Fruit fly (Drosophila melanogaster) whole organism, embryonic: Measurements from ENCODE around the gene Polr3G.

Experiments
- ATbp ChIP-seq: fragments of 200-800 bp; sonication (Bioruptor generic); optimal IDR thresholded peaks from 2 replicates; lab custom pipeline; 2017; ENCODE audit warnings: missing biosample characterization, mild to moderate bottlenecking, missing genetic modification characterization, missing genetic modification reagents
- Abd-B ChIP-seq: fragments of 200-800 bp; sonication (Bioruptor generic); optimal IDR thresholded peaks from 2 replicates; lab custom pipeline; 2018; ENCODE audit warnings: missing biosample characterization, mild to moderate bottlenecking, missing genetic modification characterization, moderate library complexity
- Blimp-1 ChIP-seq: fragments of 200-800 bp; sonication (Bioruptor generic); optimal IDR thresholded peaks from 3 replicates; lab custom pipeline; 2018; ENCODE audit warnings: missing biosample characterization, missing genetic modification characterization, mild to moderate bottlenecking, moderate library complexity, missing genetic modification reagents
- CG10267 ChIP-seq: fragments of 200-800 bp; sonication (Bioruptor generic); optimal IDR thresholded peaks from 2 replicates; lab custom pipeline; 2018; ENCODE audit warnings: missing biosample characterization, mild to moderate bottlenecking, missing genetic modification characterization, moderate library complexity
- CG12391 ChIP-seq: fragments of 200-800 bp; sonication (Bioruptor generic); optimal IDR thresholded peaks from 3 replicates; lab custom pipeline; 2018; ENCODE audit warnings: missing biosample characterization, mild to moderate bottlenecking, missing genetic modification characterization, moderate library complexity
- CG13296 ChIP-seq: fragments of 200-800 bp; sonication (Bioruptor generic); optimal IDR thresholded peaks from 3 replicates; lab custom pipeline; 2018; ENCODE audit warnings: missing biosample characterization, mild to moderate bottlenecking, missing genetic modification characterization
- CG15011 ChIP-seq: fragments of 200-800 bp; sonication (Bioruptor generic); optimal IDR thresholded peaks from 3 replicates; lab custom pipeline; 2018; ENCODE audit warnings: missing biosample characterization, mild to moderate bottlenecking, missing genetic modification characterization
- CG15514 ChIP-seq: fragments of 200-800 bp; sonication (Bioruptor generic); optimal IDR thresholded peaks from 3 replicates; lab custom pipeline; 2017; ENCODE audit warnings: missing biosample characterization, missing genetic modification characterization, mild to moderate bottlenecking, moderate library complexity, missing genetic modification reagents
- CG1647 ChIP-seq: fragments of 200-800 bp; sonication (Bioruptor generic); optimal IDR thresholded peaks from 3 replicates; lab custom pipeline; 2016; ENCODE audit warnings: missing biosample characterization, missing genetic modification characterization
- CG17385 ChIP-seq: fragments of 200-800 bp; sonication (Bioruptor generic); optimal IDR thresholded peaks from 3 replicates; lab custom pipeline; 2018; ENCODE audit warnings: missing biosample characterization, mild to moderate bottlenecking, missing genetic modification characterization
- CG17568 ChIP-seq: fragments of 200-800 bp; sonication (Bioruptor generic); optimal IDR thresholded peaks from 2 replicates; lab custom pipeline; 2018; ENCODE audit warnings: missing biosample characterization, mild to moderate bottlenecking, missing genetic modification characterization, moderate library complexity
- CG18011 ChIP-seq: fragments of 200-800 bp; sonication (Bioruptor generic); optimal IDR thresholded peaks from 2 replicates; lab custom pipeline; 2017; ENCODE audit warnings: missing biosample characterization, missing genetic modification characterization, mild to moderate bottlenecking, moderate library complexity, missing genotype
- CG2875 ChIP-seq: fragments of 200-800 bp; sonication (Bioruptor generic); optimal IDR thresholded peaks from 2 replicates; lab custom pipeline; 2017; ENCODE audit warnings: missing biosample characterization, mild to moderate bottlenecking, missing genetic modification characterization, missing genetic modification reagents
- CG32772 ChIP-seq: fragments of 200-800 bp; sonication (Bioruptor generic); IDR thresholded peaks from 2 replicates; pipeline ENCODE4 v1.3.6; 2022; ENCODE audit warnings: missing biosample characterization, missing genetic modification characterization
- CG4424 ChIP-seq: fragments of 200-800 bp; sonication (Bioruptor generic); optimal IDR thresholded peaks from 3 replicates; lab custom pipeline; 2016; ENCODE audit warnings: missing biosample characterization, missing genetic modification characterization
- CG6765 ChIP-seq: fragments of 200-800 bp; sonication (Bioruptor generic); optimal IDR thresholded peaks from 3 replicates; lab custom pipeline; 2017; ENCODE audit warnings: missing biosample characterization, mild to moderate bottlenecking, missing genetic modification characterization
- CG7839 ChIP-seq: fragments of 200-800 bp; sonication (Bioruptor generic); optimal IDR thresholded peaks from 3 replicates; lab custom pipeline; 2018; ENCODE audit warnings: missing biosample characterization, mild to moderate bottlenecking, missing genetic modification characterization, moderate library complexity
- CG8924 ChIP-seq: fragments of 200-800 bp; optimal IDR thresholded peaks from 3 replicates; lab custom pipeline; 2019; ENCODE audit warnings: missing biosample characterization, mild to moderate bottlenecking, missing genetic modification characterization, moderate library complexity
- CG9215 ChIP-seq: fragments of 200-800 bp; sonication (Bioruptor generic); IDR thresholded peaks from 2 replicates; pipeline ENCODE4 v1.3.6; 2022; ENCODE audit warnings: missing biosample characterization, missing genetic modification characterization
- CoRest ChIP-seq: fragments of 200-800 bp; sonication (Bioruptor generic); optimal IDR thresholded peaks from 3 replicates; lab custom pipeline; 2018; ENCODE audit warnings: missing biosample characterization, mild to moderate bottlenecking, missing genetic modification characterization, moderate library complexity
- Deaf1 ChIP-seq: fragments of 200-800 bp; optimal IDR thresholded peaks from 3 replicates; lab custom pipeline; 2019; ENCODE audit warnings: missing biosample characterization, mild to moderate bottlenecking, missing genetic modification characterization, moderate library complexity
- E2f1 ChIP-seq: fragments of 200-800 bp; sonication (Bioruptor generic); IDR thresholded peaks from 2 replicates; pipeline ENCODE4 v1.3.6; 2022; ENCODE audit warnings: missing biosample characterization, missing genetic modification characterization
- Ets97D ChIP-seq: fragments of 200-800 bp; sonication (Bioruptor generic); optimal IDR thresholded peaks from 3 replicates; lab custom pipeline; 2016; ENCODE audit warnings: missing biosample characterization, missing genetic modification characterization
- HHEX ChIP-seq: fragments of 200-800 bp; sonication (Bioruptor generic); optimal IDR thresholded peaks from 3 replicates; lab custom pipeline; 2017; ENCODE audit warnings: missing biosample characterization, mild to moderate bottlenecking, missing genetic modification characterization, missing genetic modification reagents
- Meics ChIP-seq: fragments of 200-800 bp; sonication (Bioruptor generic); optimal IDR thresholded peaks from 2 replicates; lab custom pipeline; 2017; ENCODE audit warnings: missing biosample characterization, mild to moderate bottlenecking, missing genetic modification characterization
- Oli ChIP-seq: fragments of 200-800 bp; sonication (Bioruptor generic); optimal IDR thresholded peaks from 2 replicates; lab custom pipeline; 2018; ENCODE audit warnings: missing biosample characterization, mild to moderate bottlenecking, missing genetic modification characterization, moderate library complexity
- Rfx ChIP-seq: fragments of 200-800 bp; sonication (Bioruptor generic); IDR thresholded peaks from 2 replicates; pipeline ENCODE4 v1.3.6; 2022; ENCODE audit warnings: missing biosample characterization, missing genetic modification characterization
- Side ChIP-seq: fragments of 200-800 bp; sonication (Bioruptor generic); optimal IDR thresholded peaks from 2 replicates; lab custom pipeline; 2016; ENCODE audit warnings: missing biosample characterization, missing genetic modification characterization
- TFAM ChIP-seq: fragments of 200-800 bp; sonication (Bioruptor generic); optimal IDR thresholded peaks from 2 replicates; lab custom pipeline; 2017; ENCODE audit warnings: missing biosample characterization, missing genetic modification characterization, inconsistent platforms
- al ChIP-seq: fragments of 200-800 bp; sonication (Bioruptor generic); IDR thresholded peaks from 2 replicates; pipeline ENCODE4 v1.3.6; 2022; ENCODE audit warnings: missing biosample characterization, missing genetic modification characterization
- caup ChIP-seq: fragments of 200-800 bp; sonication (Bioruptor generic); optimal IDR thresholded peaks from 3 replicates; lab custom pipeline; 2017; ENCODE audit warnings: missing biosample characterization, mild to moderate bottlenecking, missing genetic modification characterization, moderate library complexity; ENCODE audit not compliant: severe bottlenecking
- croc ChIP-seq: fragments of 200-800 bp; sonication (Bioruptor generic); conservative IDR thresholded peaks from 3 replicates; pipeline ENCODE4 v1.3.6; 2022; ENCODE audit warnings: missing biosample characterization, missing genetic modification characterization
- da ChIP-seq: fragments of 200-800 bp; sonication (Bioruptor generic); optimal IDR thresholded peaks from 2 replicates; lab custom pipeline; 2016; ENCODE audit warnings: missing biosample characterization, missing genetic modification characterization
- dysf ChIP-seq: fragments of 200-800 bp; sonication (Bioruptor generic); IDR thresholded peaks from 3 replicates; pipeline ENCODE4 v1.3.6; 2022; ENCODE audit warnings: missing biosample characterization, missing genetic modification characterization
- emc ChIP-seq: fragments of 200-800 bp; sonication (Bioruptor generic); optimal IDR thresholded peaks from 2 replicates; lab custom pipeline; 2016; ENCODE audit warnings: missing biosample characterization, missing genetic modification characterization
- grau ChIP-seq: fragments of 200-800 bp; optimal IDR thresholded peaks from 3 replicates; lab custom pipeline; 2019; ENCODE audit warnings: missing biosample characterization, mild to moderate bottlenecking, missing genetic modification characterization, moderate library complexity
- hbn ChIP-seq: fragments of 200-800 bp; sonication (Bioruptor generic); IDR thresholded peaks from 2 replicates; pipeline ENCODE4 v1.3.6; 2022; ENCODE audit warnings: missing biosample characterization, missing genetic modification characterization; ENCODE audit not compliant: partially characterized antibody
- nerfin-1 ChIP-seq: fragments of 200-800 bp; sonication (Bioruptor generic); optimal IDR thresholded peaks from 3 replicates; lab custom pipeline; 2019; ENCODE audit warnings: missing biosample characterization, mild to moderate bottlenecking, missing genetic modification characterization, moderate library complexity
- pan ChIP-seq, 4 experiments: fragments of >200 bp in 3 of 4; fragments of 200-800 bp in 1 of 4; sonication (Bioruptor generic) in 1 of 4; optimal IDR thresholded peaks in 3 of 4; IDR thresholded peaks in 1 of 4; 2 replicates each; pipeline versions ENCODE4 v1.3.6 to Lab custom; 2017 to 2022; ENCODE audit warnings: missing biosample characterization in 2 of 4, missing genetic modification characterization in 2 of 4, mixed read lengths in 1 of 4
- prd ChIP-seq, 3 experiments: fragments of >200 bp in 2 of 3; fragments of 200-800 bp in 1 of 3; sonication (Bioruptor generic) in 1 of 3; optimal IDR thresholded peaks in 2 of 3; IDR thresholded peaks in 1 of 3; 2 replicates in 2 of 3; 3 replicates in 1 of 3; pipeline versions ENCODE4 v1.3.6 to Lab custom; 2017 to 2022; ENCODE audit warnings: missing biosample characterization in 1 of 3, missing genetic modification characterization in 1 of 3
- pros ChIP-seq: fragments of 200-800 bp; sonication (Bioruptor generic); optimal IDR thresholded peaks from 3 replicates; lab custom pipeline; 2019; ENCODE audit warnings: missing biosample characterization, mild to moderate bottlenecking, missing genetic modification characterization, moderate library complexity
- rib ChIP-seq: fragments of 200-800 bp; sonication (Bioruptor generic); IDR thresholded peaks from 2 replicates; pipeline ENCODE4 v1.3.6; 2022; ENCODE audit warnings: missing biosample characterization, missing genetic modification characterization
- scrt ChIP-seq: fragments of 200-800 bp; sonication (Bioruptor generic); optimal IDR thresholded peaks from 2 replicates; lab custom pipeline; 2018; ENCODE audit warnings: missing biosample characterization, mild to moderate bottlenecking, missing genetic modification characterization, moderate library complexity
- sr ChIP-seq: fragments of 200-800 bp; sonication (Bioruptor generic); IDR thresholded peaks from 3 replicates; pipeline ENCODE4 v1.3.6; 2022; ENCODE audit warnings: missing biosample characterization, missing genetic modification characterization
- ssp ChIP-seq: fragments of 200-800 bp; sonication (Bioruptor generic); IDR thresholded peaks from 2 replicates; pipeline ENCODE4 v1.3.6; 2022; ENCODE audit warnings: missing biosample characterization, missing genetic modification characterization
- vnd ChIP-seq: fragments of 200-800 bp; sonication (Bioruptor generic); IDR thresholded peaks from 3 replicates; pipeline ENCODE4 v1.3.6; 2022; ENCODE audit warnings: missing biosample characterization, missing genetic modification characterization; ENCODE audit not compliant: partially characterized antibody
- wor ChIP-seq: fragments of 200-800 bp; sonication (Bioruptor generic); IDR thresholded peaks from 2 replicates; pipeline ENCODE4 v1.3.6; 2022; ENCODE audit warnings: missing biosample characterization, missing genetic modification characterization
- z ChIP-seq: fragments of 200-800 bp; sonication (Bioruptor generic); IDR thresholded peaks from 3 replicates; pipeline ENCODE4 v1.3.6; 2022; ENCODE audit warnings: missing biosample characterization, missing genetic modification characterization

Gene Polr3G

DNA sequence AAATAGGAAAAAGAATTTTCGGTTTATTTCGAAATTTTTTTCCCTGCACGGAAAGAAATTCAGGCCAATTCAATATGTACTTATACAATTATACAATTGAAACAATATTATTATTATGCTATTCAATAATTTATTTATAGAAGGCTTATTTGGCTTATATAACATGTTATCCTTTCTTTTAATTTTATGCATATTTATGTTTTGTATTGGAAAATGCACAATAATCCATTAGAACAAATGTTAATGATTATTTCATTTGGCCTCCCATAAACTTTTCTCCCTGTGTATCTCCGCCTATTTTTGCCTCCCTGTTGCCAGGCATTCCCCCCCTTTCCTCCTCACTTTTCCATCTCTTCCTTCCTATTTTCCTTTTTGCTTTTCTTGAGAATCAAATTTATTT, 21.0 kb upstream of the Polr3G start (continued):
- no peak for TF ChIP-seq z (GFP tag; lab: Robert Waterston, UW)
- peak; percentile 14 for TF ChIP-seq HHEX (GFP tag; lab: Kevin White, UChicago)
- TF ChIP-seq dysf (GFP tag; lab: Robert Waterston, UW) = peak; percentile 47; the same call in 1 of the 3 replicates
- peak; percentile 36 for TF ChIP-seq CG8924 (tag; lab: Kevin White, UChicago)
- TF ChIP-seq prd (optimal IDR thresholded peaks at IDR 0.05; lab: Kevin White, UChicago) = no peak
- TF ChIP-seq prd (GFP tag; IDR thresholded peaks at IDR 0.05; lab: Robert Waterston, UW) = 0 out of 3 replicates have a peak, but pooled peaks have one; percentile 36
- no peak for TF ChIP-seq ssp
- no peak for TF ChIP-seq scrt (GFP tag; lab: Kevin White, UChicago)
- TF ChIP-seq CG17385 = peak; percentile 19
- no peak for TF ChIP-seq nerfin-1
- no peak for TF ChIP-seq emc (GFP tag; lab: Kevin White, UChicago)
- TF ChIP-seq Oli = peak; percentile 16
- no peak for TF ChIP-seq hbn (GFP tag; lab: Robert Waterston, UW)
- peak; percentile 47 for TF ChIP-seq Meics (GFP tag; lab: Kevin White, UChicago)
- no peak for TF ChIP-seq TFAM (GFP tag; lab: Kevin White, UChicago)
- no peak for TF ChIP-seq da (GFP tag; lab: Kevin White, UChicago)
- no peak for TF ChIP-seq vnd
- TF ChIP-seq CG1647 (GFP tag; lab: Kevin White, UChicago) = no peak
- peak; percentile 25 for TF ChIP-seq CG13296 (GFP tag; lab: Kevin White, UChicago)
- no peak for TF ChIP-seq Ets97D (GFP tag; lab: Kevin White, UChicago)
- TF ChIP-seq CG12391 (tag; lab: Kevin White, UChicago) = peak; percentile 34
- TF ChIP-seq CG32772 (GFP tag; lab: Robert Waterston, UW) = 0 out of 2 replicates have a peak, but pooled peaks have one; percentile 27
- TF ChIP-seq wor = no peak
- TF ChIP-seq ATbp (GFP tag; lab: Kevin White, UChicago) = peak; percentile 17
- peak; percentile 38 for TF ChIP-seq CoRest (tag; lab: Kevin White, UChicago)
- no peak for TF ChIP-seq CG6765 (GFP tag; lab: Kevin White, UChicago)
- peak; percentile 34 for TF ChIP-seq pros (GFP tag; lab: Kevin White, UChicago)
- peak; percentile 17 for TF ChIP-seq CG4424 (GFP tag; lab: Kevin White, UChicago)
- TF ChIP-seq CG17568 (GFP tag; lab: Kevin White, UChicago) = no peak
- peak; percentile 18 for TF ChIP-seq CG15514 (GFP tag; lab: Kevin White, UChicago)
- TF ChIP-seq Deaf1 = no peak
- no peak for TF ChIP-seq pan (optimal IDR thresholded peaks at IDR 0.05; lab: Kevin White, UChicago)
- peak in 1 of 2 experiments; percentile 28 for TF ChIP-seq pan (GFP tag; optimal IDR thresholded peaks at IDR 0.05 in 1 of 2, IDR thresholded peaks at IDR 0.05 in 1 of 2)
- TF ChIP-seq Abd-B = no peak
- TF ChIP-seq CG18011 = no peak
- peak; percentile 7 for TF ChIP-seq Blimp-1 (GFP tag; lab: Kevin White, UChicago)
- 0 out of 2 replicates have a peak, but pooled peaks have one; percentile 9 for TF ChIP-seq E2f1
- TF ChIP-seq sr = no peak
- peak; percentile 3 for TF ChIP-seq caup (GFP tag; lab: Kevin White, UChicago)
- no peak for TF ChIP-seq Side (GFP tag; lab: Kevin White, UChicago)
- no peak for TF ChIP-seq CG2875
- TF ChIP-seq grau (tag; lab: Kevin White, UChicago) = peak; percentile 53
- peak; percentile 9 for TF ChIP-seq CG15011 (GFP tag; lab: Kevin White, UChicago)
- TF ChIP-seq Rfx (GFP tag; lab: Robert Waterston, UW) = 0 out of 2 replicates have a peak, but pooled peaks have one; percentile 17
- TF ChIP-seq croc (GFP tag; lab: Robert Waterston, UW) = no peak; the same call in 2 of the 3 replicates
- TF ChIP-seq CG9215 (GFP tag; lab: Robert Waterston, UW) = peak; percentile 16; the same call in 1 of the 2 replicates
- TF ChIP-seq rib = no peak
- TF ChIP-seq al (GFP tag; lab: Robert Waterston, UW) = no peak
- TF ChIP-seq CG7839 (tag; lab: Kevin White, UChicago) = peak; percentile 58
- TF ChIP-seq CG10267 (tag; lab: Kevin White, UChicago) = peak; percentile 15
